Fruit fly (Drosophila melanogaster): ENCODE measurements around the gene CG33643.

- no peak for TF ChIP-seq dsf (GFP tag; optimal IDR thresholded peaks at IDR 0.05; ENCODE audit: borderline replicate concordance)
- TF ChIP-seq h (GFP tag; optimal IDR thresholded peaks at IDR 0.05) = no peak
- TF ChIP-seq tai (GFP tag; optimal IDR thresholded peaks at IDR 0.05) = peak; percentile 7
- TF ChIP-seq fru (GFP tag; optimal IDR thresholded peaks at IDR 0.05) = peak; percentile 33
- TF ChIP-seq Hnf4 (GFP tag; optimal IDR thresholded peaks at IDR 0.05) = no peak
- TF ChIP-seq CrebA (GFP tag; optimal IDR thresholded peaks at IDR 0.05; ENCODE audit: borderline replicate concordance) = no peak
- no peak for TF ChIP-seq br (GFP tag; optimal IDR thresholded peaks at IDR 0.05)
- TF ChIP-seq Dfd (GFP tag; optimal IDR thresholded peaks at IDR 0.05) = no peak
- no peak for TF ChIP-seq Rel (GFP tag; optimal IDR thresholded peaks at IDR 0.05)
- TF ChIP-seq Rel (tag; optimal IDR thresholded peaks at IDR 0.05) = no peak
- no peak for TF ChIP-seq CG32264 (GFP tag; optimal IDR thresholded peaks at IDR 0.05)
Observed at dm6 chr2L:13482258-13482657, 48.6 kb upstream of the CG33643 start.
